Worm (Caenorhabditis elegans) whole organism, L4/young adult: ENCODE measurements around the gene Y38E10A.24.

Experiments used
- W03F9.2 ChIP-seq: fragments of 150-350 bp; optimal IDR thresholded peaks from 2 replicates; lab custom pipeline; 2014; ENCODE audit warnings: missing biosample characterization, missing genetic modification characterization
- dao-5 ChIP-seq: sonication (generic microtip); optimal IDR thresholded peaks from 2 replicates; lab custom pipeline; 2016; ENCODE audit warnings: missing genotype, missing genetic modification characterization, moderate library complexity, missing compliant biosample characterization
- him-1 ChIP-seq: sonication (generic microtip); optimal IDR thresholded peaks from 2 replicates; lab custom pipeline; 2016; ENCODE audit warnings: missing genotype, missing genetic modification reagents, missing genetic modification characterization, missing compliant biosample characterization

- TF ChIP-seq W03F9.2 (peak; percentile 84), him-1 (tag; lab: Kevin White, UChicago) (no peak), dao-5 (tag; lab: Kevin White, UChicago) (no peak)
Observed at ce11 chrII:12677975-12678866, 614 bp upstream of the Y38E10A.24 start.
